Worm (Caenorhabditis elegans) whole organism, L3 larva: ENCODE results near the gene sre-15.

Experiments used
- ZK546.5 ChIP-seq: sonication (generic microtip); optimal IDR thresholded peaks from 2 replicates; lab custom pipeline; 2017; ENCODE audit warnings: missing biosample characterization, missing genetic modification characterization
- aly-2 ChIP-seq: fragments of 150-350 bp; optimal IDR thresholded peaks from 2 replicates; lab custom pipeline; 2014; ENCODE audit warnings: missing biosample characterization, missing genetic modification characterization
- ceh-16 ChIP-seq: sonication (generic microtip); optimal IDR thresholded peaks from 2 replicates; lab custom pipeline; 2017; ENCODE audit warnings: missing biosample characterization, missing genetic modification characterization
- ceh-82 ChIP-seq: fragments of 150-350 bp; optimal IDR thresholded peaks from 2 replicates; lab custom pipeline; 2014; ENCODE audit warnings: missing biosample characterization, missing genetic modification characterization
- daf-12 ChIP-seq: fragments of 150-350 bp; optimal IDR thresholded peaks from 2 replicates; lab custom pipeline; 2014; ENCODE audit warnings: missing biosample characterization, missing genetic modification reagents, missing genetic modification characterization
- elt-1 ChIP-seq: fragments of 150-350 bp; optimal IDR thresholded peaks from 2 replicates; lab custom pipeline; 2014; ENCODE audit warnings: missing biosample characterization, missing genetic modification characterization
- elt-2 ChIP-seq: sonication (generic microtip); optimal IDR thresholded peaks from 2 replicates; lab custom pipeline; 2016; ENCODE audit warnings: missing genetic modification reagents, mild to moderate bottlenecking, missing genetic modification characterization, missing compliant biosample characterization
- fkh-10 ChIP-seq: sonication (generic microtip); optimal IDR thresholded peaks from 2 replicates; lab custom pipeline; 2017; ENCODE audit warnings: missing biosample characterization, missing genetic modification reagents, missing genetic modification characterization
- fkh-2 ChIP-seq: fragments of 150-350 bp; optimal IDR thresholded peaks from 2 replicates; lab custom pipeline; 2014; ENCODE audit warnings: missing biosample characterization, missing genetic modification reagents, missing genetic modification characterization
- fos-1 ChIP-seq: fragments of 150-350 bp; optimal IDR thresholded peaks from 2 replicates; lab custom pipeline; 2014; ENCODE audit warnings: missing biosample characterization, missing genetic modification characterization
- hmg-11 ChIP-seq: sonication (generic microtip); optimal IDR thresholded peaks from 2 replicates; lab custom pipeline; 2016; ENCODE audit warnings: missing genetic modification characterization, missing compliant biosample characterization
- jun-1 ChIP-seq: fragments of 150-350 bp; optimal IDR thresholded peaks from 2 replicates; lab custom pipeline; 2014; ENCODE audit warnings: missing biosample characterization, missing genetic modification reagents, missing genetic modification characterization
- lin-15B ChIP-seq: fragments of 150-350 bp; optimal IDR thresholded peaks from 2 replicates; lab custom pipeline; 2014; ENCODE audit warnings: missing biosample characterization, missing genetic modification characterization
- lin-39 ChIP-seq: fragments of 150-350 bp; optimal IDR thresholded peaks from 2 replicates; lab custom pipeline; 2018; ENCODE audit warnings: missing biosample characterization, missing genetic modification reagents, missing genetic modification characterization
- lsy-12 ChIP-seq: sonication (generic microtip); optimal IDR thresholded peaks from 2 replicates; lab custom pipeline; 2016; ENCODE audit warnings: mild to moderate bottlenecking, missing genetic modification characterization, missing compliant biosample characterization
- mdl-1 ChIP-seq: fragments of 150-350 bp; optimal IDR thresholded peaks from 2 replicates; lab custom pipeline; 2014; ENCODE audit warnings: missing biosample characterization, missing genetic modification characterization
- mml-1 ChIP-seq: fragments of 150-350 bp; sonication (generic microtip); optimal IDR thresholded peaks from 3 replicates; lab custom pipeline; 2014; ENCODE audit warnings: missing biosample characterization, missing genetic modification characterization
- nfya-1 ChIP-seq: sonication (generic microtip); optimal IDR thresholded peaks from 2 replicates; lab custom pipeline; 2017; ENCODE audit warnings: missing genetic modification characterization, mild to moderate bottlenecking, missing compliant biosample characterization, antibody characterized with exemption, moderate library complexity; ENCODE audit not compliant: insufficient read depth
- nhr-11 ChIP-seq: fragments of 150-350 bp; optimal IDR thresholded peaks from 2 replicates; lab custom pipeline; 2014; ENCODE audit warnings: missing biosample characterization, missing genetic modification characterization
- nhr-12 ChIP-seq: fragments of 150-350 bp; optimal IDR thresholded peaks from 2 replicates; lab custom pipeline; 2014; ENCODE audit warnings: missing biosample characterization, missing genetic modification characterization
- nhr-23 ChIP-seq: fragments of 150-350 bp; optimal IDR thresholded peaks from 2 replicates; lab custom pipeline; 2014; ENCODE audit warnings: missing biosample characterization, missing genetic modification reagents, missing genetic modification characterization
- nhr-237 ChIP-seq: fragments of 150-350 bp; optimal IDR thresholded peaks from 2 replicates; lab custom pipeline; 2014; ENCODE audit warnings: missing biosample characterization, missing genetic modification characterization
- nhr-28 ChIP-seq: fragments of 150-350 bp; optimal IDR thresholded peaks from 2 replicates; lab custom pipeline; 2014; ENCODE audit warnings: missing biosample characterization, missing genetic modification characterization
- nhr-43 ChIP-seq: sonication (generic microtip); optimal IDR thresholded peaks from 2 replicates; lab custom pipeline; 2016; ENCODE audit warnings: mild to moderate bottlenecking, missing genetic modification characterization, missing compliant biosample characterization; ENCODE audit not compliant: poor library complexity, severe bottlenecking
- nhr-67 ChIP-seq: fragments of 150-350 bp; optimal IDR thresholded peaks from 2 replicates; lab custom pipeline; 2014; ENCODE audit warnings: missing biosample characterization, missing genetic modification characterization
- nhr-76 ChIP-seq: fragments of 150-350 bp; sonication (generic microtip); optimal IDR thresholded peaks from 5 replicates; lab custom pipeline; 2014; ENCODE audit warnings: missing biosample characterization, missing genetic modification characterization
- nhr-77 ChIP-seq: fragments of 150-350 bp; optimal IDR thresholded peaks from 2 replicates; lab custom pipeline; 2014; ENCODE audit warnings: missing biosample characterization, missing genetic modification characterization
- pha-4 ChIP-seq: fragments of 150-350 bp; optimal IDR thresholded peaks from 2 replicates; lab custom pipeline; 2014; ENCODE audit warnings: missing biosample characterization, missing genetic modification reagents, missing genetic modification characterization
- pqm-1 ChIP-seq: fragments of 150-350 bp; optimal IDR thresholded peaks from 2 replicates; lab custom pipeline; 2017; ENCODE audit warnings: missing biosample characterization, missing genetic modification characterization, inconsistent platforms
- sea-2 ChIP-seq: fragments of 150-350 bp; sonication (generic microtip); optimal IDR thresholded peaks from 4 replicates; lab custom pipeline; 2014; ENCODE audit warnings: missing biosample characterization, missing genetic modification reagents, missing genetic modification characterization
- tbx-2 ChIP-seq: sonication (generic microtip); optimal IDR thresholded peaks from 2 replicates; lab custom pipeline; 2016; ENCODE audit warnings: mild to moderate bottlenecking, missing genetic modification characterization, missing compliant biosample characterization
- unc-39 ChIP-seq: sonication (generic microtip); optimal IDR thresholded peaks from 4 replicates; lab custom pipeline; 2017; ENCODE audit warnings: missing biosample characterization, missing genetic modification characterization
- unc-62 ChIP-seq: fragments of 150-350 bp; sonication (generic microtip); optimal IDR thresholded peaks from 4 replicates; lab custom pipeline; 2014; ENCODE audit warnings: missing biosample characterization, missing genetic modification reagents, missing genetic modification characterization
- ztf-4 ChIP-seq: fragments of 150-350 bp; optimal IDR thresholded peaks from 2 replicates; lab custom pipeline; 2014; ENCODE audit warnings: missing biosample characterization, missing genetic modification characterization

sre-15 gene

ce11 chrIV:12198816-12199215 is 45.8 kb downstream of the sre-15 start:
- no peak for TF ChIP-seq fkh-10
- peak; percentile 95 for TF ChIP-seq pha-4 (tag; lab: Kevin White, UChicago)
- TF ChIP-seq nhr-76 (tag; lab: Kevin White, UChicago), result no peak
- TF ChIP-seq nhr-11, result no peak
- no peak for TF ChIP-seq fkh-2
- no peak for TF ChIP-seq lin-39 (tag; lab: Kevin White, UChicago)
- no peak for TF ChIP-seq unc-62
- no peak for TF ChIP-seq elt-2

ce11 chrIV:12197679-12198078 is 46.9 kb downstream of the sre-15 start:
- TF ChIP-seq tbx-2 (tag; lab: Kevin White, UChicago), result no peak
- TF ChIP-seq elt-2, result peak; percentile 87
- TF ChIP-seq lin-15B (tag; lab: Kevin White, UChicago), result no peak
- peak; percentile 87 for TF ChIP-seq pqm-1
- TF ChIP-seq nhr-12 (tag; lab: Kevin White, UChicago), result no peak
- no peak for TF ChIP-seq daf-12 (tag; lab: Kevin White, UChicago)
- no peak for TF ChIP-seq nhr-43 (tag; lab: Kevin White, UChicago)
- peak; percentile 15 for TF ChIP-seq jun-1
- TF ChIP-seq hmg-11 (tag; lab: Kevin White, UChicago), result no peak
- no peak for TF ChIP-seq nhr-77
- TF ChIP-seq pha-4 (tag; lab: Kevin White, UChicago), result peak; percentile 86

ce11 chrIV:12196608-12197007 is 48.0 kb downstream of the sre-15 start:
- TF ChIP-seq pqm-1 (peak; percentile 38), nhr-237 (no peak), tbx-2 (tag; lab: Kevin White, UChicago) (no peak), elt-2 (peak; percentile 65), fkh-10 (no peak)

- TF ChIP-seq nhr-67 (tag; lab: Kevin White, UChicago) (no peak), nhr-237 (no peak), fos-1 (no peak), hmg-11 (tag; lab: Kevin White, UChicago) (no peak), nhr-77 (no peak), nhr-28 (no peak), lsy-12 (tag; lab: Kevin White, UChicago) (no peak), nhr-76 (tag; lab: Kevin White, UChicago) (no peak), nfya-1 (tag; lab: Kevin White, UChicago) (no peak), mml-1 (tag; lab: Kevin White, UChicago) (no peak), ztf-4 (no peak)
Observed at ce11 chrIV:12194668-12195067, 49.9 kb downstream of the sre-15 start.

ce11 chrIV:12193338-12193737 is 51.3 kb downstream of the sre-15 start:
- TF ChIP-seq ceh-16 (tag; lab: Kevin White, UChicago) (no peak), ztf-4 (no peak), sea-2 (GFP tag; lab: Kevin White, UChicago) (no peak), nhr-11 (no peak), aly-2 (tag; lab: Kevin White, UChicago) (no peak), mdl-1 (tag; lab: Kevin White, UChicago) (no peak), fos-1 (no peak), nhr-28 (no peak), unc-62 (no peak), pqm-1 (no peak), ceh-82 (tag; lab: Kevin White, UChicago) (no peak), nhr-77 (no peak), elt-1 (tag; lab: Kevin White, UChicago) (no peak), fkh-10 (no peak), unc-39 (no peak), nhr-76 (tag; lab: Kevin White, UChicago) (no peak), ZK546.5 (tag; lab: Kevin White, UChicago) (no peak), tbx-2 (tag; lab: Kevin White, UChicago) (no peak), nhr-23 (no peak)
